Worm (Caenorhabditis elegans): Measurements from ENCODE around the gene tbck-1.
"Not testable (repeated sequence)": the region's sequence is repeated elsewhere in the genome, so short reads cannot be mapped to it uniquely, and the experiment has no call there.

The tbck-1 gene

DNA sequence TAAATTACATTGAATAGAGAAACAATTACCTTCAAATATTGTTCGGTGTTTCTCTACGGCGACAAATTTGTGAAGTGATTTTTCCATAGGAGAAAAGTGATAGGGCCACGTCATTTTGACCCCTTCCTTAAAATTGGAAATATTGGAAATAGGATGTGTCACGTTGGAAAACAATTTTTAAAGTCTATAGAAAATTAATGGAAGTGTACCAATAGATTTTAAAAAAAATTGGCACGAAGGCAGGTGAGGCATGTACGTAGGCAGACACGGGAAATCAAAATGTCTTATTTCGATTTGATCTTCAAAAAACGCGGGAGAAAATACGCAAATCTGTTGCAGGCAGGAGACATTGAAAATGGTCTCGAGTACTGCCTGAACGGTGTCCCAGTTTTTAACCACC, 9.3 kb downstream of the tbck-1 start, which contains the start of gene C33F10.12:
C33F10.12 (minus strand) TSS at position 101 of the 400 bp plus-strand sequence.
- no peak for TF ChIP-seq dmd-9 (GFP tag; IDR thresholded peaks at IDR 0.05)
- TF ChIP-seq ZK546.5 (tag; optimal IDR thresholded peaks at IDR 0.05), result no peak
- TF ChIP-seq zip-11 (GFP tag; IDR thresholded peaks at IDR 0.05), result no peak
- no peak for TF ChIP-seq Y75B8A.6 (GFP tag; IDR thresholded peaks at IDR 0.05)

DNA sequence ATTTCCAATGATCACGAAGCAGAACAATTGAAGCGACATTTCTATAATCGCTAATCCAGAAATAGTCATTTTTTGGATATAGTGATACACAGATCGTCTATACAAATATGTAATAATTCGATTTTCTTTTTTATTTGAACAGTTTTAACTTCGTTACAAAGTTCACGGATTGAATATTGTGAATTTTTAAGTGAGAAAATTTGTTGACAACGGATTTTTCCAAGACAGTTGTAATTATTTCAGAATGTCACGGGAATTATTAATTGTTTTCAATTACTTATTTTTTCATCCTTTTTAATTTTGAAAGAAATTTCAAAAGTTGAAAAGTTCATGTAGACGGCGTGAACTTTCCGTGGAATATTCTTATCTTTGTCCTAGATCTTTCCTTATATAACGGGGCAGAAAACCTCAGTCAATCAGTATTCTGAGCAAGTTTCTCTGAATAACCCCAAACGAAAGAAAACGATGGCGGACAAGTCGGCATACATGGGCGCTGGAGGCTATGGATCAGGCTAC, 13.8 kb downstream of the tbck-1 start, which contains the start of the genes T23B7.2 and nspd-4:
T23B7.2 (minus strand) TSS at position 101 of the 516 bp plus-strand sequence.
nspd-4 (plus strand) TSS at position 466 of the 516 bp plus-strand sequence.
- TF ChIP-seq unc-39 (tag; optimal IDR thresholded peaks at IDR 0.05); D1046.2 (GFP tag; IDR thresholded peaks at IDR 0.05); arid-1 (GFP tag; conservative IDR thresholded peaks at IDR 0.05): not testable (repeated sequence)

DNA sequence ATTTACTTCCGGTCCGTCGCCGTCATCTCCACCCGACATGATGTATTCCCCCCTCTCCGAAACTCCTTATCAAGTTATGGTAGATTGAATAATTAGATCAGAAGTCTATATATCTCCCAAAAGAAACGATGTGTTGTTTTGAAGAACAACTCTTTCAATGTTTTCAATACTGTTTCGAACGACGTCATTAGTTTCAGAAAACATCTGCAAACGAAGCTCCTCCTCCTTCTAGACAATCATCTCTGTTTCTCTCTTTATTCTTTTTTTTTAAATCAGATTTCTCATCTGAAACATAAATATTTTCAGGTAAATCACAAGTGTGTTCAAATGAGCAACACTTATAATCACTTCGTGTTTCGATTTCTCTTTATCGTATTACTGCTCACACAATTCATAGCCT, 21.5 kb downstream of the tbck-1 start, which contains the start of gene T23B7.3:
T23B7.3 (plus strand) TSS at position 301 of the 400 bp plus-strand sequence.
- TF ChIP-seq daf-8 (GFP tag; IDR thresholded peaks at IDR 0.05) (no peak), mxl-2 (GFP tag; conservative IDR thresholded peaks at IDR 0.05) (no peak), rbr-2 (tag; optimal IDR thresholded peaks at IDR 0.05) (no peak), mdl-1 (tag; optimal IDR thresholded peaks at IDR 0.05) (no peak), dve-1 (tag; optimal IDR thresholded peaks at IDR 0.05; ENCODE audit: insufficient read depth) (no peak), ctbp-1 (GFP tag; IDR thresholded peaks at IDR 0.05) (no peak), ceh-44 (GFP tag; IDR thresholded peaks at IDR 0.05) (no peak), nhr-102 (tag; optimal IDR thresholded peaks at IDR 0.05) (no peak), fos-1 (tag; optimal IDR thresholded peaks at IDR 0.05) (no peak), Y5F2A.4 (GFP tag; optimal IDR thresholded peaks at IDR 0.05) (no peak), mes-2 (tag; optimal IDR thresholded peaks at IDR 0.05; ENCODE audit: poor library complexity, severe bottlenecking) (no peak), tra-1 (GFP tag; IDR thresholded peaks at IDR 0.05) (no peak), gei-8 (GFP tag; optimal IDR thresholded peaks at IDR 0.05) (no peak), mep-1 (tag; optimal IDR thresholded peaks at IDR 0.05) (no peak), hmg-1.1 (GFP tag; IDR thresholded peaks at IDR 0.05) (no peak), ZK546.5 (tag; optimal IDR thresholded peaks at IDR 0.05) (no peak), jun-1 (tag; optimal IDR thresholded peaks at IDR 0.05) (no peak), attf-4 (tag; optimal IDR thresholded peaks at IDR 0.05) (no peak), madf-5 (GFP tag; IDR thresholded peaks at IDR 0.05) (no peak), lin-1 (GFP tag; IDR thresholded peaks at IDR 0.05) (no peak)

DNA sequence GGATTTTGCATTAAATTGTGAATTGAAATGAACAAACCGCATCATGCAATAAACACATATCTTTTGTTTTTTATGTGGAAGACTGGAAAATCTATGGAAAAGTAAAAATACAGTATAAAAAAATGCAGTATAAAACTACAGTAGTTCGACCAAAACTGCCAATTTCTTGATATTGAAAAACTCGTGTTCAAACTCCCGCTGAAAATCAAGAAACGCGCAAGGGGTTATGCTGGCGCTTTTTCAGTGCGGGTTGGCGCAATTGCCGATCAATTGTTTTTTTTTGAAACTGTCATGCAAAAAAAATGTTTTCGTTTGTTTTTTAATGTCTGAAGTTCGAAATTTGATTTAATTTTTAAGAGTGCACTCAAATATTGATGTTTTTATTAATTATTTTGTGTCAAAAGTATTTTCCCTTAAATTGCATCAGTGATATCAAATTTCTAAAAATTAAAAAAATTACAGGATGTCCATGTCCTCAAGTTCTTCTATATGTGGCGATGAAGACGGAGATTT, 23.3 kb downstream of the tbck-1 start, which contains the start of gene dnj-9:
dnj-9 (plus strand) TSS at position 463 of the 513 bp plus-strand sequence.
- no peak for TF ChIP-seq vab-7 (GFP tag; IDR thresholded peaks at IDR 0.05)
- TF ChIP-seq nhr-76 (tag; optimal IDR thresholded peaks at IDR 0.05), result peak; percentile 41
- peak; percentile 82 for TF ChIP-seq ztf-7 (tag; optimal IDR thresholded peaks at IDR 0.05)
- TF ChIP-seq fos-1 (tag; optimal IDR thresholded peaks at IDR 0.05), result no peak
- TF ChIP-seq fkh-10 (GFP tag; optimal IDR thresholded peaks at IDR 0.05), result peak; percentile 86
- TF ChIP-seq Y75B8A.6 (GFP tag; IDR thresholded peaks at IDR 0.05), result no peak
- TF ChIP-seq sdz-12 (GFP tag; optimal IDR thresholded peaks at IDR 0.05), result no peak
- TF ChIP-seq unc-62 (GFP tag; optimal IDR thresholded peaks at IDR 0.05 in 1 of 2), result peak in 1 of 2 experiments; percentile 98
- no peak for TF ChIP-seq unc-62 (tag; optimal IDR thresholded peaks at IDR 0.05)
- no peak for TF ChIP-seq cey-2 (tag; optimal IDR thresholded peaks at IDR 0.05; ENCODE audit: borderline replicate concordance, insufficient read depth)
- TF ChIP-seq snpc-1.2 (GFP tag; IDR thresholded peaks at IDR 0.05), result peak; percentile 73; the same call in 1 of the 2 replicates
- peak; percentile 94 for TF ChIP-seq spr-1 (tag; optimal IDR thresholded peaks at IDR 0.05)
- no peak for TF ChIP-seq attf-4 (tag; optimal IDR thresholded peaks at IDR 0.05)
- TF ChIP-seq nhr-102 (tag; optimal IDR thresholded peaks at IDR 0.05), result peak; percentile 97
- peak; percentile 95 for TF ChIP-seq mes-2 (tag; optimal IDR thresholded peaks at IDR 0.05; ENCODE audit: poor library complexity, severe bottlenecking)
- TF ChIP-seq snpc-4 (tag; optimal IDR thresholded peaks at IDR 0.05), result peak; percentile 19
- TF ChIP-seq mdt-29 (GFP tag; IDR thresholded peaks at IDR 0.05), result peak; percentile 79; the same call in 1 of the 2 replicates
- TF ChIP-seq lin-29 (GFP tag; IDR thresholded peaks at IDR 0.05), result peak; percentile 87
- TF ChIP-seq pha-4 (GFP tag; IDR thresholded peaks at IDR 0.05), result peak; percentile 89
- peak; percentile 94 for TF ChIP-seq pha-4 (tag; optimal IDR thresholded peaks at IDR 0.05)
- peak; percentile 80 for TF ChIP-seq php-3 (GFP tag; IDR thresholded peaks at IDR 0.05)
- TF ChIP-seq rbr-2 (tag; optimal IDR thresholded peaks at IDR 0.05), result peak; percentile 94
- TF ChIP-seq ZK546.5 (tag; optimal IDR thresholded peaks at IDR 0.05), result no peak
- peak; percentile 38 to 85 for TF ChIP-seq daf-16 (GFP tag; optimal IDR thresholded peaks at IDR 0.05)
- TF ChIP-seq daf-16 (tag; optimal IDR thresholded peaks at IDR 0.05), result peak; percentile 79

All from whole organism, L4 larva.